Fruit fly (Drosophila melanogaster): Measurements from ENCODE around the gene CG7432.
A peak's percentile ranks its signal among the peaks of the same experiment; 100 is the strongest.

Gene CG7432

DNA sequence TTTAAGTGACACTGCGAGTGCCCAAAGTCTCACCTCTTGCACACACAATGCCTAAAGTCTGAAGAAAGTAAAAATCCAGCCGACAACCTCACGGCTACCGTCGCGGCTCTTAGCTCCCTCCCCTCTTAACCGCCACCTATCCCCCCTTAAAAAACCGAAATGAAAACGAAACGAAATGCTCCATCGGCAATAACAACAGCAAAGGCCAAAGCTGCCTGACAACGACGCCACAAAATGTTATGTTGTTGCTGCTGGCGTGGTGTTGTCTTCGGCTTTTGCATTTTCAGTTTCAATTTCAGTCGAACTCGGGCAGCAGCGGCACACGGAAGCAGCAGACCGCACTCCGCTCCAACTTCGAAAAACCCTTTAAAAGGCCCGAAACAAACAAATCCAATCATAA, at the start of gene CG7432:
Gene CG7432, plus strand, starts transcription at position 295 of the 400 bp plus-strand sequence.
- no peak for TF ChIP-seq noc (tag; optimal IDR thresholded peaks at IDR 0.05)

dm6 chr3R:19619908-19620307, 44.9 kb upstream of the CG7432 start:
- TF ChIP-seq noc (tag; optimal IDR thresholded peaks at IDR 0.05): no peak

DNA sequence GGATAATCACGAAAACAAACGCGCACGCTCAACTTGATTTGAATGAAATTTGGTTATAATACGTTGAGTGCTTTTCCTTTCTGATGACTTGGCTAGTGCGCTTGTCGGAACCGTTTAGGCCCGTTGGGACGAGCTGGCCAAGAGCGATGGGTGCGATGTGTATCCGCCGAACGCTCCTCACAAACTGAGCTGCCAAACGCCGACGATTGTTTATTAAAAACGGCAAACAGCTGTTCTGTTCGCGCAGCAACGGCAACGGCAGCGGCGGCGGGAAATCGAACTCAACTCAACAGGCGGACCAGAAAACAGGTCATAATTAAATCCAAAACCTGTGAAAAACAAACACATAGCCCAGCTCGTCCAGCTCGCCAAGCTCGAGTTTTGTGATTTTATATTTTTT, 43.9 kb upstream of the CG7432 start:
- no peak for TF ChIP-seq noc (tag; optimal IDR thresholded peaks at IDR 0.05)

- peak; percentile 59 for TF ChIP-seq noc (tag; optimal IDR thresholded peaks at IDR 0.05)
These were observed 42.8 kb upstream of the CG7432 start for dm6 chr3R:19622005-19622404.

DNA sequence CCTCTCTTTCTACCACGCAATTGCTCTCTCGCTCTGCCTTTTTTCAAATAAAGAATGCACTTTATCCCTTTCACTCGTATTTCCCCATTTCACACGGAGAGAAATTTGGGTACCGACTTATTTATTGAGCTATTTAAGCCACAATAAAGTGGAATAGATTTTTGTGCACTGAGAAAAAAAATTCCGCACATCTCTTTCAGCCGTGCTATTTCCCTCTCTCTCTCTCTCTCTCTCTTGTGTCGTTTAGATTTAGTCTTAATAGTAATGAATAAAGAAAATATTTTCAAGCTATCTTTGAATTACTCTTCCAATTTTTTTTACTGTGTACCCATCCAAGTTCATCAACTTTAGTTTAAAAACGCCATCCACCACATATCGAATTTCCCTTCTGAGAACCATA, 41.2 kb upstream of the CG7432 start:
- peak; percentile 6 for TF ChIP-seq noc (tag; optimal IDR thresholded peaks at IDR 0.05)

dm6 chr3R:19624482-19624881, 40.3 kb upstream of the CG7432 start:
- no peak for TF ChIP-seq noc (tag; optimal IDR thresholded peaks at IDR 0.05)

dm6 chr3R:19625300-19626230, 39.2 kb upstream of the CG7432 start:
- peak; percentile 19 for TF ChIP-seq noc (tag; optimal IDR thresholded peaks at IDR 0.05)

dm6 chr3R:19627792-19628522, 36.9 kb upstream of the CG7432 start:
- peak; percentile 52 for TF ChIP-seq noc (tag; optimal IDR thresholded peaks at IDR 0.05)

dm6 chr3R:19632685-19633116, 32.1 kb upstream of the CG7432 start, which contains the start of gene CG6231:
CG6231 (minus strand) TSS chr3R:19632718.
- TF ChIP-seq noc (tag; optimal IDR thresholded peaks at IDR 0.05): no peak

- no peak for TF ChIP-seq noc (tag; optimal IDR thresholded peaks at IDR 0.05)
These were observed 30.2 kb upstream of the CG7432 start, which contains the start of gene CG34138 for dm6 chr3R:19634649-19635048. CG34138 (plus strand) TSS chr3R:19634949.

dm6 chr3R:19638004-19638403, 26.8 kb upstream of the CG7432 start:
- TF ChIP-seq noc (tag; optimal IDR thresholded peaks at IDR 0.05): no peak

DNA sequence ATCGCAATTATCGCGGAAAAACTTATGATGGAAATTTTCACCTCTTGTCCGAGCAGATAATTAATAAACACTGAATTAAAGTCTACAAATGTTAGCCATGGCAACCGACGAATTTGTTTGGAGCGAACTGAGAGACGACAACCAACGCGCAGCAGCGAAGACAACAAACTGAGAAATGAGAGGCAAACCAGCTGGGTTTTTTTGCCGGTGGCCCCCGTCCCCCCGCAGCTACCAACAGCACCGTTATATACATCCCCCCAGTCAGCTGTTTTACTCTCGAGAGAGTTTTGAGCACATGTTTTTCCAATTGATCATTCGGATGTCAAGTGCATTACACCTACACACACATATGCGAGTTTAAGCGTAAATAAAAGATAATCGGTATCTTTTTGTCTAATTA, 23.7 kb upstream of the CG7432 start:
- no peak for TF ChIP-seq noc (tag; optimal IDR thresholded peaks at IDR 0.05)

DNA sequence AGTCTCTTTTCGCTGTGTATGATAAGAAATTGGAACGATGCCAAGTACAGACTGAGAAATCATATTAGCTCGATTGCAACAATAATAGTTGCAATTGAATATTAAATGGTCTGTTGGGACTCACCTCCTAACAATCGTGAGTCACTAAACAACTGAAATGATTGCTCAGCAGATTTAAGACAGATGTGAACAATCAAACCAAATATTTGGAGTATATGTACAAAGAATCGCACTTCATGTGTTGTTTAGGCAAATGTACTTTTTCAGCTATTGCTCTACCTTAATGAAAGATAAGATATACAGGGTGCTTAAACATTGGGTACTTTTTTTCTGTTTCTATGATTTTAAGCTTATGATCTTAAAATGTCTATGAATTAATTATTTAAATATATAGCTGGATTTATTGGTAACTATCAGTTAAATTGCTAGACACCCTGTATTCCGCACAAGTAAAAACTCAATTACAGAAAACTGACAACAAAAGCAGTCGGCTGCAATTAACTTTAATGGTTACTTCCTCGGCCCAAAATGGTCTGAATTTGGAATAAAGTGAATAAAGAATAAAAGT, 23.2 kb upstream of the CG7432 start:
- peak; percentile 90 for TF ChIP-seq noc (tag; optimal IDR thresholded peaks at IDR 0.05)

DNA sequence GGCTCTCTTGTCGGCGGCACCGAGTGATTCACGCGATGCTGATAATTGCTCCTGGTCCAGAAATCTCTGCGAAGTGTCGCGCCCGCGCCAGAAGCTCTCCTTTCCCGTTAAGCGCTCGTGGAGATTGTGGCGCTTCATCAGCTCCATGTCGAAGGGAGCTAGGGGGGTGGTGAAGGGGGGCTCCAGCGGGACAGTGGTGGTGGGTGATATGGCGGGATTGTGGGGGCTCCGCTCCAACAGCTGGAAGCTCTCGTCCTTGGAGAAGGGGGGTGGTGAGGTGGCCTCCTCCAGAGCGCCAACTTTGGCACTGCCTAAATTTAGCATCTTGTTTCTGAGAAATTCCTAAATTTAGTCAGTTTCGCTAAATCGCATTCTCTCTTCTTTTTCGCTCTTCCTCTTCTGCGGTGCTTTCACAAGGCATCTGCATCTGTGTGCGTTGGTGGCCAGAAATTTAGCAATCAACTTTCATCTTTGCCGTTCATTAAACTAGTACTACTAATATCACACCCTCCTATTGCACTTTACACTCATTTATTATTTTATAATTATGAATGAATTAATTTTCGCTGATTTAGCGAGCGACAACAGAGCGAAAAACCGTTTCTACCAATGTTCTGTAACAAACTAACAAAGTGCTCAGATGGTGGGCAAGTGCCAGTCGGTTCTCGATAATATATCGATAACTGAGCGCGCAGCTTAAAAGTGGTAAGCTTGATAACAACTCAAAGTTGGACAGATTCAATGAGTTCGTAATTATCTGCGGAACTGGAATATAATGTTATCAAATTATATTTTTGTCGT, 22.5 kb upstream of the CG7432 start, which contains the start of gene subdued:
Gene subdued, minus strand, starts transcription at position 631 of the 801 bp plus-strand sequence.
- TF ChIP-seq noc (tag; optimal IDR thresholded peaks at IDR 0.05): no peak

DNA sequence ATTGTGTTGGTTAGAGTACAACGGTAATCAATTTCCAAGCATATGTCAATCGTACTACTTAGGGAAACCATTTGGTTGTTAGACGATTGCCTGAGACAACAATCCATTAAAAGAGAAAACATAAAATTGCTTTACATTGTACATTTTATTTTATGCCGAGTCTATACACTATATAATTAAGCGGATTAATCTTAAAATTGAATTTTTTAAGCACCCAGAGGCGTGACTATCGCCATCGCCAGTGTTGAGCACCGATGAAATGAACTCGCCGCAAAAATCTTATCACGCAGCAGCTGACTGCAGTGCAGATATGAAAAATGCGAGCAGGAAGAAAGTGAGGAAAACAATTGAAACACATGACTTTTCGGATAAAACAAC, 21.9 kb upstream of the CG7432 start:
- TF ChIP-seq noc (tag; optimal IDR thresholded peaks at IDR 0.05): no peak

Measured in whole organism, larva.